Fruit fly (Drosophila melanogaster): Measurements from ENCODE around the gene S-Lap3.

S-Lap3 gene

dm6 chr3L:10516707-10517450 lies 51.9 kb downstream of the S-Lap3 start (continued):
- TF ChIP-seq Hey (tag; optimal IDR thresholded peaks at IDR 0.05) (no peak), wdn (GFP tag; IDR thresholded peaks at IDR 0.05) (no peak), CG34422 (GFP tag; IDR thresholded peaks at IDR 0.05) (no peak), CG14014 (GFP tag; IDR thresholded peaks at IDR 0.05) (no peak), tin (GFP tag; optimal IDR thresholded peaks at IDR 0.05) (no peak), Lim3 (GFP tag; IDR thresholded peaks at IDR 0.05) (no peak), tll (GFP tag; optimal IDR thresholded peaks at IDR 0.05) (no peak), ssp (GFP tag; IDR thresholded peaks at IDR 0.05) (no peak), CG14860 (GFP tag; IDR thresholded peaks at IDR 0.05; ENCODE audit: partially characterized antibody) (no peak), insv (GFP tag; optimal IDR thresholded peaks at IDR 0.05) (peak in 1 of 2 experiments; percentile 75), trh (GFP tag; optimal IDR thresholded peaks at IDR 0.05) (no peak), knrl (GFP tag; IDR thresholded peaks at IDR 0.05; ENCODE audit: partially characterized antibody) (no peak), CG8290 (GFP tag; optimal IDR thresholded peaks at IDR 0.05) (no peak), CG8290 (tag; optimal IDR thresholded peaks at IDR 0.05) (no peak), HHEX (GFP tag; optimal IDR thresholded peaks at IDR 0.05) (no peak), ewg (GFP tag; optimal IDR thresholded peaks at IDR 0.05) (no peak), CG14667 (GFP tag; IDR thresholded peaks at IDR 0.05) (no peak), CG7357 (GFP tag; IDR thresholded peaks at IDR 0.05) (no peak), maf-S (GFP tag; optimal IDR thresholded peaks at IDR 0.05) (no peak), lilli (GFP tag; optimal IDR thresholded peaks at IDR 0.05) (no peak), CG43689 (GFP tag; IDR thresholded peaks at IDR 0.05) (no peak), onecut (GFP tag; IDR thresholded peaks at IDR 0.05) (no peak), CG17385 (GFP tag; optimal IDR thresholded peaks at IDR 0.05) (no peak), CG3281 (GFP tag; optimal IDR thresholded peaks at IDR 0.05) (peak; percentile 15), wek (GFP tag; optimal IDR thresholded peaks at IDR 0.05) (no peak), CG10209 (GFP tag; optimal IDR thresholded peaks at IDR 0.05) (no peak), CG31441 (GFP tag; IDR thresholded peaks at IDR 0.05) (no peak), ftz-f1 (GFP tag; optimal IDR thresholded peaks at IDR 0.05) (no peak), grn (GFP tag; optimal IDR thresholded peaks at IDR 0.05) (no peak), fru (optimal IDR thresholded peaks at IDR 0.05) (no peak), kni (GFP tag; optimal IDR thresholded peaks at IDR 0.05) (no peak), Trl (optimal IDR thresholded peaks at IDR 0.05) (peak; percentile 47 to 48), Trl (GFP tag; optimal IDR thresholded peaks at IDR 0.05) (no peak), ind (GFP tag; optimal IDR thresholded peaks at IDR 0.05) (peak; percentile 8), Ada2b (GFP tag; IDR thresholded peaks at IDR 0.05) (no peak), bab2 (GFP tag; optimal IDR thresholded peaks at IDR 0.05) (no peak), Taf1 (GFP tag; IDR thresholded peaks at IDR 0.05) (no peak), CG2202 (tag; optimal IDR thresholded peaks at IDR 0.05) (no peak), Atf-2 (GFP tag; optimal IDR thresholded peaks at IDR 0.05) (no peak), lmd (GFP tag; IDR thresholded peaks at IDR 0.05) (no peak; the same call in 1 of the 2 replicates), CG5180 (GFP tag; optimal IDR thresholded peaks at IDR 0.05) (no peak), CG13424 (tag; optimal IDR thresholded peaks at IDR 0.05) (no peak), Abd-B (GFP tag; optimal IDR thresholded peaks at IDR 0.05) (no peak), crp (GFP tag; optimal IDR thresholded peaks at IDR 0.05) (no peak), CG12071 (GFP tag; optimal IDR thresholded peaks at IDR 0.05) (no peak), klu (GFP tag; IDR thresholded peaks at IDR 0.05) (no peak), ash1 (GFP tag; optimal IDR thresholded peaks at IDR 0.05) (no peak), cad (GFP tag; optimal IDR thresholded peaks at IDR 0.05) (peak; percentile 61), yki (optimal IDR thresholded peaks at IDR 0.05) (no peak), chm (GFP tag; IDR thresholded peaks at IDR 0.05) (no peak), scrt (GFP tag; optimal IDR thresholded peaks at IDR 0.05) (no peak), CG2889 (GFP tag; IDR thresholded peaks at IDR 0.05) (no peak)
